Fruit fly (Drosophila melanogaster) whole organism, pupa: ENCODE data around the gene Prp18.

Source experiments
- CG10348 ChIP-seq: fragments of 200-800 bp; sonication (Bioruptor generic); IDR thresholded peaks from 2 replicates; pipeline ENCODE4 v1.3.6; 2022; ENCODE audit warnings: missing biosample characterization, missing genetic modification characterization
- CG12605 ChIP-seq: fragments of 200-800 bp; sonication (Bioruptor generic); IDR thresholded peaks from 2 replicates; pipeline ENCODE4 v1.3.6; 2022; ENCODE audit warnings: missing biosample characterization, missing genetic modification characterization
- CG13204 ChIP-seq: fragments of 200-800 bp; sonication (Bioruptor generic); optimal IDR thresholded peaks from 2 replicates; lab custom pipeline; 2018; ENCODE audit warnings: missing biosample characterization, mild to moderate bottlenecking, missing genetic modification characterization, moderate library complexity
- CG14655 ChIP-seq: fragments of 200-800 bp; sonication (Bioruptor generic); optimal IDR thresholded peaks from 3 replicates; lab custom pipeline; 2017; ENCODE audit warnings: mild to moderate bottlenecking, missing biosample characterization, missing genetic modification reagents, missing genetic modification characterization
- CG15710 ChIP-seq: fragments of 200-800 bp; sonication (Bioruptor generic); optimal IDR thresholded peaks from 2 replicates; lab custom pipeline; 2018; ENCODE audit warnings: missing biosample characterization, mild to moderate bottlenecking, missing genetic modification characterization, moderate library complexity
- CG17806 ChIP-seq: fragments of 200-800 bp; sonication (Bioruptor generic); optimal IDR thresholded peaks from 2 replicates; lab custom pipeline; 2018; ENCODE audit warnings: missing biosample characterization, mild to moderate bottlenecking, missing genetic modification characterization, moderate library complexity
- CG32121 ChIP-seq: fragments of 200-800 bp; sonication (Bioruptor generic); IDR thresholded peaks from 2 replicates; pipeline ENCODE4 v1.3.6; 2022; ENCODE audit warnings: missing biosample characterization, missing genetic modification characterization
- CG34367 ChIP-seq: fragments of 200-800 bp; sonication (Bioruptor generic); optimal IDR thresholded peaks from 2 replicates; lab custom pipeline; 2018; ENCODE audit warnings: missing biosample characterization, mild to moderate bottlenecking, missing genetic modification characterization
- CG4496 ChIP-seq: fragments of 200-800 bp; sonication (Bioruptor generic); IDR thresholded peaks from 3 replicates; pipeline ENCODE4 v1.3.6; 2022; ENCODE audit warnings: missing biosample characterization, missing genetic modification characterization
- CG8159 ChIP-seq: fragments of 200-800 bp; sonication (Bioruptor generic); optimal IDR thresholded peaks from 3 replicates; lab custom pipeline; 2018; ENCODE audit warnings: missing biosample characterization, mild to moderate bottlenecking, missing genetic modification characterization, moderate library complexity
- CG8301 ChIP-seq: fragments of 200-800 bp; sonication (Bioruptor generic); optimal IDR thresholded peaks from 2 replicates; lab custom pipeline; 2018; ENCODE audit warnings: missing biosample characterization, mild to moderate bottlenecking, missing genetic modification characterization
- CG9948 ChIP-seq: fragments of 200-800 bp; sonication (Bioruptor generic); optimal IDR thresholded peaks from 2 replicates; lab custom pipeline; 2018; ENCODE audit warnings: missing biosample characterization, mild to moderate bottlenecking, missing genetic modification characterization, moderate library complexity
- D1 ChIP-seq: fragments of 200-800 bp; sonication (Bioruptor generic); optimal IDR thresholded peaks from 2 replicates; lab custom pipeline; 2018; ENCODE audit warnings: missing biosample characterization, mild to moderate bottlenecking, missing genetic modification characterization, moderate library complexity
- EcR ChIP-seq: fragments of 200-800 bp; sonication (Bioruptor generic); optimal IDR thresholded peaks from 3 replicates; lab custom pipeline; 2019; ENCODE audit warnings: missing biosample characterization, missing genetic modification characterization, mild to moderate bottlenecking, moderate library complexity, missing genetic modification reagents
- Ets98B ChIP-seq: fragments of 200-800 bp; sonication (Bioruptor generic); IDR thresholded peaks from 2 replicates; pipeline ENCODE4 v1.3.6; 2022; ENCODE audit warnings: missing biosample characterization, missing genetic modification characterization
- Pif1A ChIP-seq: fragments of 200-800 bp; sonication (Bioruptor generic); optimal IDR thresholded peaks from 3 replicates; lab custom pipeline; 2016; ENCODE audit warnings: missing biosample characterization, missing genetic modification characterization
- Pif1B ChIP-seq: fragments of 200-800 bp; sonication (Bioruptor generic); optimal IDR thresholded peaks from 3 replicates; lab custom pipeline; 2016; ENCODE audit warnings: missing biosample characterization, missing genetic modification characterization
- Snoo ChIP-seq: fragments of 200-800 bp; sonication (Bioruptor generic); optimal IDR thresholded peaks from 3 replicates; lab custom pipeline; 2017; ENCODE audit warnings: missing biosample characterization, mild to moderate bottlenecking, missing genetic modification characterization, inconsistent platforms
- fd96Ca ChIP-seq: fragments of 200-800 bp; sonication (Bioruptor generic); IDR thresholded peaks from 3 replicates; pipeline ENCODE4 v1.3.6; 2022; ENCODE audit warnings: missing biosample characterization, missing genetic modification characterization
- gl ChIP-seq: fragments of 200-800 bp; sonication (Bioruptor generic); optimal IDR thresholded peaks from 2 replicates; lab custom pipeline; 2018; ENCODE audit warnings: missing biosample characterization, mild to moderate bottlenecking, missing genetic modification characterization
- rn ChIP-seq: fragments of 200-800 bp; sonication (Bioruptor generic); IDR thresholded peaks from 2 replicates; pipeline ENCODE4 v1.3.6; 2022; ENCODE audit warnings: missing biosample characterization, missing genetic modification characterization

The Prp18 gene

DNA sequence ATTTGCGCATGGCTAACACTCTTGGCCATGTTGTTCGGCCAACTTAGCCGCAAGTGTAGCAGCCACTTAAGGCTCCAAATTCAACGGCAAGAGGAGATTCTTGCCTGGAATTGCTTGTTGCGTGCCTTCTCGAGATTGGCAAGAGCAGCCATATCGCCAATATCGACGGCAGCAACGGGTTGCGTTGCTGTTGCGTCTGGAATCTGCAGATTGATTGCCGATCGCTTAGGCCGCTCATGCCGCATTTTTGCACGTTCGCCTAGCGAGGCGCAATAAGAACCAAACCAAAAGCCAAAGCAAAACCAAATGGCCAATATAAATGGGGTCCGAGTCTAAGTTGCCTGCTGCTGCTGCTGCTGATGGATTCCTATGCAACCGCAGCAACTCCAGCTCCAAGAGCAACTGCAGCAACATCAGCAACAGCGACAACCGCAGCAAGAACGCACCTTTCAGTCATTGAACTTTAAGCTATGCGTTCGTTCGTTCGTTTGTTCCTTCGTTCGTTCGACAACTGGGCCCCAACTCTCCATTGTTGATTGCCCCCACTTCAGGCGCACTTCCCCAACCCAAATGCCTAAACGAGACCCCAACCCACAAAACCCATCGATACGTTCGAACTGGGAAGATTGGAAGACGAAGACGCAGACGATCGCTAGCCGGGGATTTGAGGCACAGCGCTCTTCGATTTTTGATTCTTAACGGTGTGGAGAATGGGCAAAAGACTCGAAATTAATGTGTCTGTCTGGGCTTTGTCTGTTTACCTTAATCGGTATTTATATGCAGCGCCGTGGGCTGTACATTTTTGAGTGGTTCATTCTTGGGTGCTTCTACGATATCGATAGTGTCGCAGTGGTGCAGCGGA is 41.9 kb downstream of the Prp18 start:
- TF ChIP-seq EcR (GFP tag; lab: Kevin White, UChicago) (peak; percentile 86), CG4496 (no peak)

DNA sequence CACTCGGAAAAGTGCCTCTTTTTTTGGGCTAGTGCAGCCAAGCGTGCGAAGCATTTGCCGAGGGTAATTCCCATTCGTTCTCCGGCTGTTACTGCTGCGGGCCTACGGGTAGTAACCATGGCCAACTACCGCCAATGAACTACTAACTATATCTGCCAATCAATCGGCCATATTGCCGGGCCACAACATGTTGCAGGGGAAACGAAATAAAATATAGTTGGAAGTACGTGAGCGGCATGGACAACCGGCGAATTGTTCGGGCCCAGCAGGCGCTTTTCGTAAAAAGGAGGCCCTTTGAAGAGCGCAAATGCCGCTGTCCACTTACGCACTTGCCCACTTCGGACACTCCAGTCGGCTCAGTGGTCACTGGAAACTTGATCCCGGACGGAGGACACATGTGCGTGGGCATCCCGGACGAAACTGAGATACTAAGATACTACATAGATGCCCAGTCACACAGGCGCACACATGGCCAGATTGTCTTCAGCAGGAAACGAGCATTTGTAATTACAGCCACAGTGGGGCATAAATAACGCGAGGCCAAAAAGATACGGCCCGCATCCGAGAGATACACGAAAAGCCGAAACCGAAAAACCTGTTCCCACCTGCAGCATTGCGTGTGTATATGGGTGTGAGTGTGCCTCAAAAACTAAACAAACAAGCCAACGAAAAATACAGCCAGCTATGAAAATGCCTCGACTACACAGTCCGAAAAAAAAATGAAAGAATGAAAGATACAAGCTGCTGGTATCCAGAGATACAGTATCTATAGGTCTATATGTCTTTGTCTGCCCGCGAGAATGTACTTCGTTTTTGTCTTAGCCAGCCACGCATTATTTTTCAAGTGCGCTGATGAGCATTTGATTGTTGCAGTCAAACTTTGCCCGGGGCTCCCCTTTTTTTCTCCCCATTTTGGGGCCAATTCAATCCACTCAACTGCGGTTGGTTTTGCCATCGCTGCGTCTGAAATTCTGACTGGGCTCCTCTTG is 43.3 kb downstream of the Prp18 start:
- TF ChIP-seq CG32121 (peak; percentile 23; the same call in 1 of the 2 replicates), CG34367 (tag; lab: Kevin White, UChicago) (no peak), Snoo (tag; lab: Kevin White, UChicago) (no peak), CG9948 (no peak), rn (GFP tag; lab: Robert Waterston, UW) (no peak), CG10348 (GFP tag; lab: Robert Waterston, UW) (no peak), CG8301 (tag; lab: Kevin White, UChicago) (peak; percentile 58), fd96Ca (GFP tag; lab: Robert Waterston, UW) (peak; percentile 46; the same call in 1 of the 3 replicates), Ets98B (GFP tag; lab: Robert Waterston, UW) (no peak), Pif1A (GFP tag; lab: Kevin White, UChicago) (peak; percentile 13), CG12605 (GFP tag; lab: Robert Waterston, UW) (no peak), CG13204 (GFP tag; lab: Kevin White, UChicago) (no peak), D1 (tag; lab: Kevin White, UChicago) (no peak), gl (no peak), CG17806 (tag; lab: Kevin White, UChicago) (peak; percentile 38), CG15710 (tag; lab: Kevin White, UChicago) (peak; percentile 36), Pif1B (GFP tag; lab: Kevin White, UChicago) (peak; percentile 8), EcR (GFP tag; lab: Kevin White, UChicago) (no peak), CG4496 (peak; percentile 56; the same call in 1 of the 3 replicates), CG8159 (tag; lab: Kevin White, UChicago) (peak; percentile 46), CG14655 (peak; percentile 61)
- TF ChIP-seq, all 21 proteins: peak for 10

DNA sequence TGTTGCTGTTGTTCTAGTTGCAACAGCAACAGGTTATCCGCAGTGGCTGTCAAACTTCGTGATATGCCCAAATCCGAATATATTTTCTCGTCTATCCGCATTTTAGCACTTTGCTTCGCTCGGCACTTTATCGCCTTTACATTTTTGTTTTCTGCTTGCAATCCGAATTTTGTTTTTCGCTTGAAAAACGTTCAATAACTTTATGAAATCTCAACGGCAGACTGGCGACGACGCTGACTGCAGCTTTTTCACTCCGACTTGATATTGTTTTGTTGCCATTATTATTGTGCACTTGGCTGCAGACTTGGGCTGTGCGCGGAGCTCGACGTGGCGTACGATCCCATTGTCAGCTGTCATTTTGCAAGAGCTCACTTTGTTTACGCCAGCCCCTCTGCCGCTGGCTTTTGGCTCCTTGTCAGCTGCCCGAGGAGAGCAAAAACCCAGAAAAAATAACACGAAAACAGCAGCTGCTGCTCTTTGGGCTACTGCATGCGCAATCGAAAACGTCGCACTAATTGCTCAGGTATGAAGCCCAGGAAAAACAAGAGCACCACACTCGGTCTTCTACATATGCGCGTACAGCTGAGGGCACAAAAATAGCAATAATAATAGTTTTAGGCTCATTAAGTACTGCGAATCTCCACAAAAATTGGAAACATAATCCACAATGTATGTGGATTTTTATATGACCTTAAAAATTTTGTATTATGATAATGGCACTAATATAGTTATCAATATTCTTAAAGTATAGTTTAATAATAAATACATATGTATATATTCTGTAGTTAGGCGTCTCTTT is 44.8 kb downstream of the Prp18 start:
- TF ChIP-seq Snoo (tag; lab: Kevin White, UChicago), result no peak
- TF ChIP-seq CG8159 (tag; lab: Kevin White, UChicago), result peak; percentile 15
- TF ChIP-seq gl, result no peak
- no peak for TF ChIP-seq EcR (GFP tag; lab: Kevin White, UChicago)
- TF ChIP-seq Ets98B (GFP tag; lab: Robert Waterston, UW), result no peak; the same call in 1 of the 2 replicates
- TF ChIP-seq Pif1A (GFP tag; lab: Kevin White, UChicago), result no peak
- TF ChIP-seq CG13204 (GFP tag; lab: Kevin White, UChicago), result no peak
- TF ChIP-seq CG4496, result no peak
- no peak for TF ChIP-seq Pif1B (GFP tag; lab: Kevin White, UChicago)
- TF ChIP-seq CG14655, result peak; percentile 2
- no peak for TF ChIP-seq CG34367 (tag; lab: Kevin White, UChicago)
- TF ChIP-seq D1 (tag; lab: Kevin White, UChicago), result no peak

DNA sequence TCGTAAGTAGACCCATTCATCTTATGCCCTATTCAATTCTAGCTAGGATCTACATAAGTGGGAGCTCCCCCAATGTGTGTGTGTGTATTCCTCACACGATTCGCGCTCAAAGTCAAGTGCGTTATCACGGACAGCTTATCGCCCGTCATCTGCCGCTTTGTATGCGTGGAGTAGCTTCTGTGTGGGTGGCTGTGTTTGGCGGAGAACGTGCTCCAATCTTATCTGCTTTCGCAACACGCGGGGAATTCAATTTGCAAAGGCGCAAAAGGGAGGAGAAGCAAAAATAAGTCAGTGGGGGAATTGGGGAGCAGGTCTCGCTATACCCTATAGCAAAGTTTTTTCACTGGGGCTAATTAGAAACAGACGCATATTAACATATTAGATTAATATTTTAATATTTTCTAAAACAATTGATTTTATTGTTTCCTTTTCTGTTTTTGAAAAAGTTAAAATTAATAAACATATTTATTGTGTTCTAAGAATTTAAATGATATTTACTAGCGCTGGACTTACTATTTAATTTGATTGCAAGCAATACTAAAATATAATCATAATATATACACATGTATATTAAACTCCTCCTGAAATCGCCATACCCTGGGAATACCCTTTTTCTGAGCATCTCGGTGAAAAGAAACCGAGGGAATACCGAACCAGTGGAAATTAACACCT is 45.8 kb downstream of the Prp18 start:
- peak; percentile 40 for TF ChIP-seq Pif1A (GFP tag; lab: Kevin White, UChicago)
- peak; percentile 90 for TF ChIP-seq CG8159 (tag; lab: Kevin White, UChicago)
- TF ChIP-seq D1 (tag; lab: Kevin White, UChicago), result peak; percentile 43
- peak; percentile 76 for TF ChIP-seq CG8301 (tag; lab: Kevin White, UChicago)
- peak; percentile 80 for TF ChIP-seq CG15710 (tag; lab: Kevin White, UChicago)
- TF ChIP-seq rn (GFP tag; lab: Robert Waterston, UW), result peak; percentile 54
- no peak for TF ChIP-seq CG12605 (GFP tag; lab: Robert Waterston, UW)
- TF ChIP-seq CG14655, result peak; percentile 87
- TF ChIP-seq Snoo (tag; lab: Kevin White, UChicago), result peak; percentile 87
- peak; percentile 85 for TF ChIP-seq CG9948
- TF ChIP-seq CG34367 (tag; lab: Kevin White, UChicago), result peak; percentile 56
- TF ChIP-seq CG13204 (GFP tag; lab: Kevin White, UChicago), result no peak
- TF ChIP-seq EcR (GFP tag; lab: Kevin White, UChicago), result peak; percentile 22
- TF ChIP-seq Ets98B (GFP tag; lab: Robert Waterston, UW), result no peak
- TF ChIP-seq fd96Ca (GFP tag; lab: Robert Waterston, UW), result no peak
- TF ChIP-seq CG10348 (GFP tag; lab: Robert Waterston, UW), result no peak
- peak; percentile 38 for TF ChIP-seq Pif1B (GFP tag; lab: Kevin White, UChicago)
- peak; percentile 74 for TF ChIP-seq CG17806 (tag; lab: Kevin White, UChicago)
- TF ChIP-seq CG4496, result no peak
- TF ChIP-seq gl, result no peak
- 0 out of 2 replicates have a peak, but pooled peaks have one; percentile 29 for TF ChIP-seq CG32121
